Worm (Caenorhabditis elegans) whole organism, young adult: Measurements from ENCODE around the gene imb-2.

ENCODE experiments used
- dpl-1 ChIP-seq: fragments of 150-350 bp; optimal IDR thresholded peaks from 2 replicates; lab custom pipeline; 2014; ENCODE audit warnings: missing biosample characterization, missing genetic modification reagents, missing genetic modification characterization
- lin-54 ChIP-seq: fragments of 200-800 bp; sonication (Bioruptor generic); optimal IDR thresholded peaks from 2 replicates; lab custom pipeline; 2018; ENCODE audit warnings: mild to moderate bottlenecking, missing genetic modification characterization, missing compliant biosample characterization
- nfya-1 ChIP-seq: sonication (generic microtip); optimal IDR thresholded peaks from 2 replicates; lab custom pipeline; 2017; ENCODE audit warnings: antibody characterized with exemption, missing compliant biosample characterization, missing genetic modification characterization, borderline replicate concordance; ENCODE audit not compliant: insufficient read depth

- TF ChIP-seq lin-54 (GFP tag; lab: Kevin White, UChicago) (peak; percentile 68), nfya-1 (no peak), dpl-1 (GFP tag; lab: Kevin White, UChicago) (peak; percentile 39)
Measured at ce11 chrII:14365182-14365751, at the start of gene imb-2.
